Fruit fly (Drosophila melanogaster) whole organism, embryonic: ENCODE results near the gene Actn.

ENCODE experiments used
- Ada2b ChIP-seq: fragments of 200-800 bp; sonication (Bioruptor generic); IDR thresholded peaks from 2 replicates; pipeline ENCODE4 v1.3.6; 2022; ENCODE audit warnings: missing biosample characterization, missing genetic modification characterization
- Awh ChIP-seq: fragments of 200-800 bp; sonication (Bioruptor generic); IDR thresholded peaks from 2 replicates; pipeline ENCODE4, ENCODE4 v1.3.6; 2022; ENCODE audit warnings: missing biosample characterization, missing genetic modification characterization
- B-H1 ChIP-seq: fragments of 200-800 bp; sonication (Bioruptor generic); IDR thresholded peaks from 3 replicates; pipeline ENCODE4 v1.3.6; 2022; ENCODE audit warnings: missing biosample characterization, missing genetic modification characterization
- CG10959 ChIP-seq: fragments of 200-800 bp; sonication (Bioruptor generic); IDR thresholded peaks from 2 replicates; pipeline ENCODE4 v1.3.6; 2022; ENCODE audit warnings: missing biosample characterization, missing genetic modification characterization
- CG12071 ChIP-seq: fragments of 200-800 bp; sonication (Bioruptor generic); optimal IDR thresholded peaks from 3 replicates; lab custom pipeline; 2018; ENCODE audit warnings: missing biosample characterization, mild to moderate bottlenecking, missing genetic modification characterization
- CG13775 ChIP-seq: fragments of 200-800 bp; sonication (Bioruptor generic); optimal IDR thresholded peaks from 3 replicates; lab custom pipeline; 2017; ENCODE audit warnings: missing biosample characterization, mild to moderate bottlenecking, missing genetic modification characterization
- CG14441 ChIP-seq: fragments of 200-800 bp; sonication (Bioruptor generic); IDR thresholded peaks from 2 replicates; pipeline ENCODE4 v1.3.6; 2022; ENCODE audit warnings: missing biosample characterization, missing genetic modification characterization
- CG15269 ChIP-seq: fragments of 200-800 bp; sonication (Bioruptor generic); optimal IDR thresholded peaks from 2 replicates; lab custom pipeline; 2018; ENCODE audit warnings: missing biosample characterization, mild to moderate bottlenecking, missing genetic modification characterization, moderate library complexity
- CG1602 ChIP-seq: fragments of 200-800 bp; sonication (Bioruptor generic); optimal IDR thresholded peaks from 3 replicates; lab custom pipeline; 2016; ENCODE audit warnings: missing biosample characterization, missing genetic modification characterization
- CG1832 ChIP-seq: fragments of 200-800 bp; sonication (Bioruptor generic); optimal IDR thresholded peaks from 2 replicates; lab custom pipeline; 2017; ENCODE audit warnings: missing biosample characterization, mild to moderate bottlenecking, missing genetic modification characterization, inconsistent platforms
- CG2116 ChIP-seq: fragments of 200-800 bp; sonication (Bioruptor generic); optimal IDR thresholded peaks from 3 replicates; lab custom pipeline; 2018; ENCODE audit warnings: missing biosample characterization, mild to moderate bottlenecking, missing genetic modification characterization
- CG2712 ChIP-seq: fragments of 200-800 bp; optimal IDR thresholded peaks from 3 replicates; lab custom pipeline; 2019; ENCODE audit warnings: missing biosample characterization, mild to moderate bottlenecking, missing genetic modification characterization, moderate library complexity
- CG2889 ChIP-seq: fragments of 200-800 bp; sonication (Bioruptor generic); IDR thresholded peaks from 3 replicates; pipeline ENCODE4 v1.3.6; 2022; ENCODE audit warnings: missing biosample characterization, missing genetic modification characterization
- CG3065 ChIP-seq: fragments of 200-800 bp; sonication (Bioruptor generic); optimal IDR thresholded peaks from 2 replicates; lab custom pipeline; 2016; ENCODE audit warnings: missing biosample characterization, missing genetic modification characterization
- CG31441 ChIP-seq: fragments of 200-800 bp; sonication (Bioruptor generic); IDR thresholded peaks from 2 replicates; pipeline ENCODE4 v1.3.6; 2022; ENCODE audit warnings: missing biosample characterization, missing genetic modification characterization
- CG33557 ChIP-seq: fragments of 200-800 bp; sonication (Bioruptor generic); optimal IDR thresholded peaks from 2 replicates; lab custom pipeline; 2019; ENCODE audit warnings: missing biosample characterization, mild to moderate bottlenecking, missing genetic modification characterization, moderate library complexity
- CG4404 ChIP-seq: fragments of 200-800 bp; sonication (Bioruptor generic); IDR thresholded peaks from 2 replicates; pipeline ENCODE4 v1.3.6; 2022; ENCODE audit warnings: missing biosample characterization, missing genetic modification characterization
- CG7357 ChIP-seq: fragments of 200-800 bp; sonication (Bioruptor generic); IDR thresholded peaks from 3 replicates; pipeline ENCODE4 v1.3.6; 2022; ENCODE audit warnings: missing biosample characterization, missing genetic modification characterization
- CG7963 ChIP-seq: fragments of 200-800 bp; sonication (Bioruptor generic); IDR thresholded peaks from 3 replicates; pipeline ENCODE4 v1.3.6; 2022; ENCODE audit warnings: missing biosample characterization, missing genetic modification characterization; ENCODE audit not compliant: partially characterized antibody
- CG8089 ChIP-seq: fragments of 200-800 bp; sonication (Bioruptor generic); optimal IDR thresholded peaks from 3 replicates; lab custom pipeline; 2016; ENCODE audit warnings: missing biosample characterization, missing genetic modification characterization
- CG9817 ChIP-seq: fragments of 200-800 bp; sonication (Bioruptor generic); optimal IDR thresholded peaks from 2 replicates; lab custom pipeline; 2018; ENCODE audit warnings: missing biosample characterization, mild to moderate bottlenecking, missing genetic modification characterization, moderate library complexity
- CTCF ChIP-seq: fragments of 200-800 bp; sonication (Bioruptor generic); optimal IDR thresholded peaks from 2 replicates; lab custom pipeline; 2017; ENCODE audit warnings: missing biosample characterization, mild to moderate bottlenecking, missing genetic modification characterization, moderate library complexity
- Doc3 ChIP-seq: fragments of 200-800 bp; sonication (Bioruptor generic); IDR thresholded peaks from 3 replicates; pipeline ENCODE4 v1.3.6; 2022; ENCODE audit warnings: missing biosample characterization, missing genetic modification characterization; ENCODE audit not compliant: partially characterized antibody
- MTF-1 ChIP-seq: fragments of 200-800 bp; sonication (Bioruptor generic); optimal IDR thresholded peaks from 2 replicates; lab custom pipeline; 2018; ENCODE audit warnings: missing biosample characterization, mild to moderate bottlenecking, missing genetic modification characterization, borderline replicate concordance
- Mes4 ChIP-seq: fragments of 200-800 bp; sonication (Bioruptor generic); optimal IDR thresholded peaks from 2 replicates; lab custom pipeline; 2016; ENCODE audit warnings: missing biosample characterization, missing genetic modification characterization
- NC2β ChIP-seq: fragments of 200-800 bp; sonication (Bioruptor generic); optimal IDR thresholded peaks from 2 replicates; lab custom pipeline; 2016; ENCODE audit warnings: missing biosample characterization, missing genetic modification characterization
- Ravus ChIP-seq: fragments of 200-800 bp; sonication (Bioruptor generic); IDR thresholded peaks from 2 replicates; pipeline ENCODE4 v1.3.6; 2022; ENCODE audit warnings: missing biosample characterization, missing genetic modification characterization
- Sry-δ ChIP-seq: fragments of 200-800 bp; sonication (Bioruptor generic); optimal IDR thresholded peaks from 2 replicates; lab custom pipeline; 2016; ENCODE audit warnings: missing biosample characterization, missing genetic modification characterization
- Usf ChIP-seq: fragments of 200-800 bp; sonication (Bioruptor generic); optimal IDR thresholded peaks from 2 replicates; lab custom pipeline; 2017; ENCODE audit warnings: missing genotype, missing biosample characterization, missing genetic modification characterization
- cato ChIP-seq: fragments of 200-800 bp; sonication (Bioruptor generic); optimal IDR thresholded peaks from 2 replicates; lab custom pipeline; 2016; ENCODE audit warnings: missing biosample characterization, missing genetic modification characterization, borderline replicate concordance
- chn ChIP-seq: fragments of 200-800 bp; sonication (Bioruptor generic); optimal IDR thresholded peaks from 2 replicates; lab custom pipeline; 2016; ENCODE audit warnings: missing biosample characterization, missing genetic modification characterization
- disco-r ChIP-seq: fragments of 200-800 bp; sonication (Bioruptor generic); optimal IDR thresholded peaks from 2 replicates; lab custom pipeline; 2016; ENCODE audit warnings: missing biosample characterization, missing genetic modification characterization
- eyg ChIP-seq: fragments of 200-800 bp; sonication (Bioruptor generic); optimal IDR thresholded peaks from 3 replicates; lab custom pipeline; 2016; ENCODE audit warnings: missing biosample characterization, missing genetic modification characterization
- klu ChIP-seq: fragments of 200-800 bp; sonication (Bioruptor generic); IDR thresholded peaks from 2 replicates; pipeline ENCODE4 v1.3.6; 2022; ENCODE audit warnings: missing biosample characterization, missing genetic modification characterization
- nerfin-1 ChIP-seq: fragments of 200-800 bp; sonication (Bioruptor generic); optimal IDR thresholded peaks from 3 replicates; lab custom pipeline; 2019; ENCODE audit warnings: missing biosample characterization, mild to moderate bottlenecking, missing genetic modification characterization, moderate library complexity
- oc ChIP-seq: fragments of 200-800 bp; sonication (Bioruptor generic); optimal IDR thresholded peaks from 2 replicates; lab custom pipeline; 2018; ENCODE audit warnings: missing biosample characterization, mild to moderate bottlenecking, missing genetic modification characterization, moderate library complexity
- peb ChIP-seq: fragments of 200-800 bp; sonication (Bioruptor generic); IDR thresholded peaks from 2 replicates; pipeline ENCODE4 v1.3.6; 2022; ENCODE audit warnings: missing biosample characterization, missing genetic modification characterization
- pros ChIP-seq: fragments of 200-800 bp; sonication (Bioruptor generic); optimal IDR thresholded peaks from 3 replicates; lab custom pipeline; 2019; ENCODE audit warnings: missing biosample characterization, mild to moderate bottlenecking, missing genetic modification characterization, moderate library complexity
- ro ChIP-seq: fragments of 200-800 bp; sonication (Bioruptor generic); IDR thresholded peaks from 2 replicates; pipeline ENCODE4 v1.3.6; 2022; ENCODE audit warnings: missing biosample characterization, missing genetic modification characterization
- salm ChIP-seq: fragments of 200-800 bp; sonication (Bioruptor generic); optimal IDR thresholded peaks from 2 replicates; lab custom pipeline; 2018; ENCODE audit warnings: missing biosample characterization, mild to moderate bottlenecking, missing genetic modification characterization
- sima ChIP-seq: fragments of 200-800 bp; sonication (Bioruptor generic); optimal IDR thresholded peaks from 2 replicates; lab custom pipeline; 2016; ENCODE audit warnings: missing biosample characterization, missing genetic modification characterization
- sqz ChIP-seq: fragments of 200-800 bp; sonication (Bioruptor generic); optimal IDR thresholded peaks from 3 replicates; lab custom pipeline; 2018; ENCODE audit warnings: missing biosample characterization, mild to moderate bottlenecking, missing genetic modification characterization
- ssp ChIP-seq: fragments of 200-800 bp; sonication (Bioruptor generic); IDR thresholded peaks from 2 replicates; pipeline ENCODE4 v1.3.6; 2022; ENCODE audit warnings: missing biosample characterization, missing genetic modification characterization
- tgo ChIP-seq: fragments of 200-800 bp; sonication (Bioruptor generic); IDR thresholded peaks from 3 replicates; pipeline ENCODE4 v1.3.6; 2022; ENCODE audit warnings: missing biosample characterization, missing genetic modification characterization
- tio ChIP-seq: fragments of 200-800 bp; sonication (Bioruptor generic); optimal IDR thresholded peaks from 2 replicates; lab custom pipeline; 2017; ENCODE audit warnings: missing biosample characterization, missing genetic modification characterization, inconsistent platforms
- trem ChIP-seq: fragments of 200-800 bp; optimal IDR thresholded peaks from 3 replicates; lab custom pipeline; 2019; ENCODE audit warnings: missing biosample characterization, mild to moderate bottlenecking, missing genetic modification characterization, moderate library complexity
- ttk ChIP-seq: fragments of 200-800 bp; sonication (Bioruptor generic); IDR thresholded peaks from 2 replicates; pipeline ENCODE4 v2.1.2; 2022; ENCODE audit warnings: missing biosample characterization, missing genetic modification characterization
- tx ChIP-seq: fragments of 200-800 bp; sonication (Bioruptor generic); optimal IDR thresholded peaks from 2 replicates; lab custom pipeline; 2016; ENCODE audit warnings: missing biosample characterization, missing genetic modification characterization
- wek ChIP-seq: fragments of 200-800 bp; sonication (Bioruptor generic); optimal IDR thresholded peaks from 3 replicates; lab custom pipeline; 2018; ENCODE audit warnings: missing biosample characterization, mild to moderate bottlenecking, missing genetic modification characterization, moderate library complexity
- yki ChIP-seq: fragments of >200 bp; optimal IDR thresholded peaks from 3 replicates; lab custom pipeline; 2018
- z ChIP-seq: fragments of 200-800 bp; sonication (Bioruptor generic); IDR thresholded peaks from 3 replicates; pipeline ENCODE4 v1.3.6; 2022; ENCODE audit warnings: missing biosample characterization, missing genetic modification characterization

The Actn gene

DNA sequence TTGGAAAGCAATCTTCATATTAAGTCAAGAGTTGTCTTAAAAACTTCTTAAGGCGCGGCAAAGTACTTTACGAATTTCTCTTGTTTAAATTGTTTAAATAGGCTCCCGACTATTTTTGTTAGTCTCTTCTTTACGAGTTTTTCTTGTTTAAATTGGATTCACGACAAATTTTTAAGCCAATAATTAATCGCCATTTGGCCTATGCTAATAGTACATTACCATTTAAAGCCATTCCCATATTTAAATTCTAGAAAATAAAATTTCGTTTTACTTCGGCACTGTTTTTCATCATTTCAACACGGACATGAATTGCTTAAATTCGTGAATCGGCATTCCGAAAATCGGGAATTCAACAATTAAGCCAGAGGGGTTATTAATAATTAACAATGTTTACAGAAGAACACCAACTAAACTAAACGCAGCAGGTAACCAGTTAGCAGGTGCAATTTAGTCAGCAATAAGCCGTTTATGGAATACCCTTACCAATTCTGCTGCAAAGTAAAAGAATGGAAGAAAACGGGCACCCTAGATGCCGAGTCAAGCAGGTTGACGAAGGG is 32.6 kb downstream of the Actn start (continued):
- TF ChIP-seq CG9817 (tag; lab: Kevin White, UChicago), result peak; percentile 73
- TF ChIP-seq tgo (GFP tag; lab: Robert Waterston, UW), result peak; percentile 54
- peak; percentile 79 for TF ChIP-seq CG31441 (GFP tag; lab: Robert Waterston, UW)
- peak; percentile 87 for TF ChIP-seq tio
- peak; percentile 50 for TF ChIP-seq ssp (GFP tag; lab: Robert Waterston, UW)
- peak; percentile 84 for TF ChIP-seq Usf (GFP tag; lab: Kevin White, UChicago)
- peak; percentile 72 for TF ChIP-seq CG1602 (GFP tag; lab: Kevin White, UChicago)
- TF ChIP-seq chn, result peak; percentile 77
- TF ChIP-seq Sry-δ (GFP tag; lab: Kevin White, UChicago), result peak; percentile 26
- TF ChIP-seq yki (lab: Kevin White, UChicago), result no peak
- peak; percentile 45 for TF ChIP-seq ttk (GFP tag; lab: Robert Waterston, UW)
- no peak for TF ChIP-seq z (GFP tag; lab: Robert Waterston, UW)
- TF ChIP-seq B-H1 (GFP tag; lab: Robert Waterston, UW), result no peak; the same call in 1 of the 3 replicates
- no peak for TF ChIP-seq Doc3 (GFP tag; lab: Robert Waterston, UW)
- TF ChIP-seq tx (GFP tag; lab: Kevin White, UChicago), result peak; percentile 67
- TF ChIP-seq CG7963 (GFP tag; lab: Robert Waterston, UW), result no peak
- TF ChIP-seq CG33557 (GFP tag; lab: Kevin White, UChicago), result peak; percentile 53
- peak; percentile 40; the same call in 1 of the 2 replicates for TF ChIP-seq peb (GFP tag; lab: Robert Waterston, UW)
- TF ChIP-seq cato (GFP tag; lab: Kevin White, UChicago), result peak; percentile 66
- 0 out of 2 replicates have a peak, but pooled peaks have one; percentile 39 for TF ChIP-seq Awh (GFP tag; lab: Robert Waterston, UW)
- no peak; the same call in 1 of the 2 replicates for TF ChIP-seq CG10959 (GFP tag; lab: Robert Waterston, UW)
- TF ChIP-seq CTCF (GFP tag; lab: Kevin White, UChicago), result peak; percentile 10
- no peak for TF ChIP-seq CG12071
- TF ChIP-seq CG7357 (GFP tag; lab: Robert Waterston, UW), result 0 out of 3 replicates have a peak, but pooled peaks have one; percentile 39
- 0 out of 2 replicates have a peak, but pooled peaks have one; percentile 9 for TF ChIP-seq ro (GFP tag; lab: Robert Waterston, UW)
- peak; percentile 88 for TF ChIP-seq CG13775 (GFP tag; lab: Kevin White, UChicago)
- no peak for TF ChIP-seq CG1832 (GFP tag; lab: Kevin White, UChicago)
- peak; percentile 95 for TF ChIP-seq wek (GFP tag; lab: Kevin White, UChicago)
- no peak for TF ChIP-seq Ravus
- peak; percentile 61 for TF ChIP-seq nerfin-1 (tag; lab: Kevin White, UChicago)
- peak; percentile 19 for TF ChIP-seq sqz (GFP tag; lab: Kevin White, UChicago)
- TF ChIP-seq CG2712 (tag; lab: Kevin White, UChicago), result peak; percentile 79
- TF ChIP-seq CG3065, result no peak
- peak; percentile 50 for TF ChIP-seq disco-r (GFP tag; lab: Kevin White, UChicago)
- peak; percentile 30; the same call in 1 of the 2 replicates for TF ChIP-seq klu (GFP tag; lab: Robert Waterston, UW)
- TF ChIP-seq Ada2b (GFP tag; lab: Robert Waterston, UW), result peak; percentile 51; the same call in 1 of the 2 replicates
- peak; percentile 44 for TF ChIP-seq CG4404 (GFP tag; lab: Robert Waterston, UW)
- TF ChIP-seq CG2116 (GFP tag; lab: Kevin White, UChicago), result peak; percentile 46
- TF ChIP-seq CG15269 (tag; lab: Kevin White, UChicago), result peak; percentile 75
- TF ChIP-seq CG8089 (GFP tag; lab: Kevin White, UChicago), result peak; percentile 69
- peak; percentile 55 for TF ChIP-seq eyg (GFP tag; lab: Kevin White, UChicago)
- peak; percentile 69 for TF ChIP-seq NC2β
- TF ChIP-seq oc (tag; lab: Kevin White, UChicago), result no peak
- no peak for TF ChIP-seq pros
- TF ChIP-seq CG2889 (GFP tag; lab: Robert Waterston, UW), result peak; percentile 31; the same call in 2 of the 3 replicates
- TF ChIP-seq sima (GFP tag; lab: Kevin White, UChicago), result peak; percentile 37
- TF ChIP-seq salm (tag; lab: Kevin White, UChicago), result peak; percentile 34
- no peak for TF ChIP-seq MTF-1 (GFP tag; lab: Kevin White, UChicago)
- TF ChIP-seq trem (tag; lab: Kevin White, UChicago), result peak; percentile 49
- TF ChIP-seq Mes4 (GFP tag; lab: Kevin White, UChicago), result peak; percentile 69
- TF ChIP-seq CG14441 (GFP tag; lab: Robert Waterston, UW), result peak; percentile 55
